Worm (Caenorhabditis elegans): ENCODE results near the gene col-183.

The col-183 gene

DNA sequence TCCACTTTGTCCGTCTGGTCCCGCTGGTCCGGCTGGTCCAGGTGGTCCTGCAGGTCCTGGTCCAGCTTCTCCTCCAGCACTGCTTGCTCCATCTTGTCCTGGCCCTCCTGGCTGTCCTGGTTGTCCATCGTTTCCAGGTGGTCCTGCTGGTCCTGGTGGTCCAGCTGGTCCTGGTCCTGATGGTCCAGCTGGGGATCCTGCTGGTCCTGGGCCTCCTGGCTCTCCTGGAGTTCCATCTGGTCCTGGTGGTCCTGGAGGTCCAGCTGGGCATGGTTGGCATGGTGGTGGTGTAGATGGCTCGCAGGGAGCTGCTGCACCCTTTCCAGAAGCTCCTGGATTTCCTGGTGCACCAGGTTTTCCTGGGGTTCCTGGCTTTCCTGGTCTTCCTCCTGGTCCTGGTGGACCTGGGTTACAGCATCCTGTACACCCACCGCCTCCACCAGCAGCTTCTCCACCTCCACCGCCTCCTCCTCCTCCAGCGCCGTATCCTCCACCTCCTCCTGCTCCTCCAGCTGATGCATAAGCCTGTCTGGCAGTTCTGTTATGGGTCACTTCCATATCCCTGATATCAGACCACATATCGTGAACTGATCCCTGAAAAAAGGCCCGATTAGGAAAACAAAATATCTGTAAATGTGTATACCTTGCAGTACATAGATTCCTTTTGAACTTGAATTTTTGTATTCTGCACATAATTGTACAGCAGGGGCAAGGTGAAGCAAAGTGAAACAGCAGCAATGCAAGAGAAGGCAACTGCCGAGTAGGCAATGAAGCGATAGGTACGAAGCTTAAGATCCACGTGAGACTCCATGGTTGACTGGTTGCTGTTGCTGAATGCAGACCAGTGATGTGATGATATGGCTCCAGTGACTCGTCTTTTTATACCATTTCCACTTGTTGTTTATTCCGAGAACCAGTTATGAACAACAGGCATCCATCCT, at the start of gene col-183:
col-183 (minus strand) TSS at position 839 of the 941 bp plus-strand sequence.
- no peak for TF ChIP-seq unc-120 (tag; optimal IDR thresholded peaks at IDR 0.05; ENCODE audit: poor library complexity, severe bottlenecking)
- TF ChIP-seq ces-1 (GFP tag; optimal IDR thresholded peaks at IDR 0.05): no peak
- no peak for TF ChIP-seq cnd-1 (tag; optimal IDR thresholded peaks at IDR 0.05)
- TF ChIP-seq unc-39 (tag; optimal IDR thresholded peaks at IDR 0.05): no peak
- no peak for TF ChIP-seq lsy-2 (tag; optimal IDR thresholded peaks at IDR 0.05)
- no peak for TF ChIP-seq blmp-1 (tag; optimal IDR thresholded peaks at IDR 0.05)
- no peak for TF ChIP-seq hlh-1 (tag; optimal IDR thresholded peaks at IDR 0.05)
- TF ChIP-seq nhr-76 (tag; optimal IDR thresholded peaks at IDR 0.05): no peak
- TF ChIP-seq sptf-1 (tag; optimal IDR thresholded peaks at IDR 0.05): no peak
- no peak for TF ChIP-seq bed-3 (GFP tag; optimal IDR thresholded peaks at IDR 0.05)
- no peak for TF ChIP-seq zip-8 (tag; optimal IDR thresholded peaks at IDR 0.05)
- no peak for TF ChIP-seq pha-4 (tag; optimal IDR thresholded peaks at IDR 0.05)
- TF ChIP-seq ceh-43 (GFP tag; optimal IDR thresholded peaks at IDR 0.05): no peak
- no peak for TF ChIP-seq snpc-4 (tag; optimal IDR thresholded peaks at IDR 0.05)
- TF ChIP-seq nhr-2 (tag; optimal IDR thresholded peaks at IDR 0.05): no peak
- no peak for TF ChIP-seq unc-62 (GFP tag; optimal IDR thresholded peaks at IDR 0.05)
- no peak for TF ChIP-seq ztf-11 (tag; optimal IDR thresholded peaks at IDR 0.05)

DNA sequence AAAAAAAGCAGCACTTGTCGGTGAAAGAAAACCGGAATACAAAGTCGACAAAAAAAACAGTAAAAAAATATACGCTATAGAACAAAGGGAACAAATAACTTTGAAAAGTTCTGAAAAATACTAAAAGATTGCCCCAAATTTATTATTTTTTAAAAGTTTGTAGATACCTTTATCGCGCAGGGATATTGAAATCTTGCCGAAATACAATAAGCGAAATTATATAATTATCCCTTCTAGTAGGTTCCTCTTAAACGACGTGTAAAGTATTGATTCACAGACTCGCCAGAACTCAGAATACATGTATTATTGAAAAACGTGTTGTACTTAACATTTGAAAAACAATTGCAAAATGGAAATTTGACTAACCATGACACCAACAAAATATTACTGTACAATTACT, 46.8 kb upstream of the col-183 start:
- TF ChIP-seq blmp-1 (tag; optimal IDR thresholded peaks at IDR 0.05) (no peak), nhr-237 (tag; optimal IDR thresholded peaks at IDR 0.05) (peak; percentile 93), sptf-1 (tag; optimal IDR thresholded peaks at IDR 0.05) (peak; percentile 42), ceh-43 (GFP tag; optimal IDR thresholded peaks at IDR 0.05) (no peak), tbx-8 (GFP tag; optimal IDR thresholded peaks at IDR 0.05) (no peak), nhr-28 (tag; optimal IDR thresholded peaks at IDR 0.05) (no peak), ces-1 (GFP tag; optimal IDR thresholded peaks at IDR 0.05) (peak; percentile 91), elt-3 (tag; optimal IDR thresholded peaks at IDR 0.05) (no peak), nhr-76 (tag; optimal IDR thresholded peaks at IDR 0.05) (no peak), lsy-2 (tag; optimal IDR thresholded peaks at IDR 0.05) (peak; percentile 49), unc-120 (tag; optimal IDR thresholded peaks at IDR 0.05; ENCODE audit: poor library complexity, severe bottlenecking) (no peak)

DNA sequence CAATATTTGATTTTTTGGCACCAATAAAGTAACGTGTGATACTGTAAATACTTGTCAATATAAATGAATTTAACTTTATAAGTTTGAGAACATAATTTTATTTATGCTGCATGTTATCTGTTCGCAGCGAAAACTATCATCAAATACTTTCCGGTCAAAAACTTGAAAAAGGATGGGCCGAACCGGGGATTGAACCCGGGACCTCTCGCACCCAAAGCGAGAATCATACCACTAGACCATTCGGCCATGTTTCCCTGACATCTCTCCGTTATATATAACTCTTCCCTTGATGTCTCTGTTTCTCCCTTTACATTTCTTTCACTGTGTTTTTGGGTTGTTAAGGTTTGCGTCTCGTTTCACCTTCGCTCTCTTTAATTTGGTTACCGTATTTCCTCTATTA, 44.2 kb upstream of the col-183 start:
- TF ChIP-seq sptf-1 (tag; optimal IDR thresholded peaks at IDR 0.05) (peak; percentile 87), nhr-76 (tag; optimal IDR thresholded peaks at IDR 0.05) (no peak), mls-2 (tag; optimal IDR thresholded peaks at IDR 0.05) (peak; percentile 87), nhr-12 (tag; optimal IDR thresholded peaks at IDR 0.05) (no peak), mep-1 (tag; optimal IDR thresholded peaks at IDR 0.05) (peak; percentile 35), ceh-83 (GFP tag; optimal IDR thresholded peaks at IDR 0.05) (peak; percentile 80), drap-1 (GFP tag; optimal IDR thresholded peaks at IDR 0.05) (peak; percentile 84), lin-32 (GFP tag; optimal IDR thresholded peaks at IDR 0.05) (peak; percentile 67), elt-3 (tag; optimal IDR thresholded peaks at IDR 0.05) (no peak), unc-62 (GFP tag; optimal IDR thresholded peaks at IDR 0.05) (peak; percentile 29), ceh-43 (GFP tag; optimal IDR thresholded peaks at IDR 0.05) (peak; percentile 82), ces-1 (GFP tag; optimal IDR thresholded peaks at IDR 0.05) (peak; percentile 14), nhr-2 (tag; optimal IDR thresholded peaks at IDR 0.05) (no peak), mab-5 (tag; optimal IDR thresholded peaks at IDR 0.05) (no peak), lin-13 (tag; optimal IDR thresholded peaks at IDR 0.05) (peak; percentile 17), nhr-28 (tag; optimal IDR thresholded peaks at IDR 0.05) (peak; percentile 47), flh-1 (GFP tag; optimal IDR thresholded peaks at IDR 0.05) (peak; percentile 39), cnd-1 (tag; optimal IDR thresholded peaks at IDR 0.05) (peak; percentile 90), sem-2 (GFP tag; optimal IDR thresholded peaks at IDR 0.05) (peak; percentile 72), bed-3 (GFP tag; optimal IDR thresholded peaks at IDR 0.05) (peak; percentile 79), ham-2 (GFP tag; optimal IDR thresholded peaks at IDR 0.05) (peak; percentile 44), unc-120 (tag; optimal IDR thresholded peaks at IDR 0.05; ENCODE audit: poor library complexity, severe bottlenecking) (peak; percentile 86), M03D4.4 (tag; optimal IDR thresholded peaks at IDR 0.05) (peak; percentile 79), lsy-2 (tag; optimal IDR thresholded peaks at IDR 0.05) (peak; percentile 8), tbx-8 (GFP tag; optimal IDR thresholded peaks at IDR 0.05) (peak; percentile 53), hlh-1 (tag; optimal IDR thresholded peaks at IDR 0.05) (no peak)
